Worm (Caenorhabditis elegans): ENCODE measurements around the gene C04G6.6.
A peak's percentile ranks its signal among the peaks of the same experiment; 100 is the strongest.

C04G6.6 gene

DNA sequence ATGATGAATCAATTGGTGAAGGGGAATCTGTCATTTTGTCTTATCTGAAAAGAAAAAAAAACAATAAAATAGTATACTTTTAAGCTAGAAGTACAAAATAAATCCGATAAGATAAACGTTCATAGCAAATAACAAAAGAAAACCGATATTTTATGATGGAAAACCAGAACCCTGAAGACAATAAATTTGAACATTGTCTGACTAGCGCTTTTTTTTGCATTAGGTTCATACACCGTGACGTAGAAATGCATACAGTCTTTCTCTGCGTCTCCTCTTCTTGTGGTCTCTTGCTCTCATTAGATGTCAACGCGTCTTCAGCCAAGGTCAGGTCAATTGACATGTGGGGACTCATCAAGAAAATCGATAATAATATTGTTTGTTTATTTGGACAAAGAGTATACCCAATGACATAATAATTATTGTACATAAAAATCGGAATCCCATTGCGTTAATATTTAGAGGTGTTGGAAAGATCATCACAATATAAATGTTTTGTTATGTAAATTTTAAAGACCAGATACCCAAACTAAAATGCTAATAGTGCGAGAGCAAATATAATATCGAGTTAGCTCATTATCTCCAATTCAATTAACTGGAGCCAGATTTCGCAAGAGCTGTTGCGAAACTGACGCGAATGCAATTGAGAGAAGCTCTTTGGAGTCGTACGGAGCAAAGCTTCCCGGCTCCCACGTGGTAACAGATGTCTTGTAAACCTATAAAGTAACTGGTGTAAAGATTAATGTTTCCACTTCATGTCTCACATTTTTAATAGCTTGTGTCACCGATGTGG is 18.2 kb downstream of the C04G6.6 start, which contains the start of gene dsh-2 (continued):
- TF ChIP-seq pqm-1 (tag; optimal IDR thresholded peaks at IDR 0.05) (peak; percentile 49), ZK546.5 (tag; optimal IDR thresholded peaks at IDR 0.05) (no peak), nhr-25 (tag; optimal IDR thresholded peaks at IDR 0.05) (peak; percentile 98), nhr-237 (tag; optimal IDR thresholded peaks at IDR 0.05) (no peak), nhr-76 (tag; optimal IDR thresholded peaks at IDR 0.05) (no peak), egl-27 (tag; optimal IDR thresholded peaks at IDR 0.05) (peak; percentile 11), ztf-4 (tag; optimal IDR thresholded peaks at IDR 0.05) (no peak), R02D3.7 (tag; optimal IDR thresholded peaks at IDR 0.05) (no peak), egl-5 (tag; optimal IDR thresholded peaks at IDR 0.05) (no peak), daf-12 (tag; optimal IDR thresholded peaks at IDR 0.05) (no peak), mml-1 (tag; optimal IDR thresholded peaks at IDR 0.05) (no peak), ceh-82 (tag; optimal IDR thresholded peaks at IDR 0.05) (no peak), nhr-28 (tag; optimal IDR thresholded peaks at IDR 0.05) (no peak), elt-2 (tag; optimal IDR thresholded peaks at IDR 0.05) (peak; percentile 84), unc-39 (tag; optimal IDR thresholded peaks at IDR 0.05) (no peak), fkh-10 (GFP tag; optimal IDR thresholded peaks at IDR 0.05) (no peak), tbx-2 (tag; optimal IDR thresholded peaks at IDR 0.05) (no peak), hmg-11 (tag; optimal IDR thresholded peaks at IDR 0.05) (peak; percentile 42), elt-1 (tag; optimal IDR thresholded peaks at IDR 0.05) (no peak), lin-15B (tag; optimal IDR thresholded peaks at IDR 0.05) (peak; percentile 53), snpc-4 (tag; optimal IDR thresholded peaks at IDR 0.05) (peak; percentile 31), lsy-12 (tag; optimal IDR thresholded peaks at IDR 0.05) (no peak), unc-62 (GFP tag; optimal IDR thresholded peaks at IDR 0.05) (no peak)

DNA sequence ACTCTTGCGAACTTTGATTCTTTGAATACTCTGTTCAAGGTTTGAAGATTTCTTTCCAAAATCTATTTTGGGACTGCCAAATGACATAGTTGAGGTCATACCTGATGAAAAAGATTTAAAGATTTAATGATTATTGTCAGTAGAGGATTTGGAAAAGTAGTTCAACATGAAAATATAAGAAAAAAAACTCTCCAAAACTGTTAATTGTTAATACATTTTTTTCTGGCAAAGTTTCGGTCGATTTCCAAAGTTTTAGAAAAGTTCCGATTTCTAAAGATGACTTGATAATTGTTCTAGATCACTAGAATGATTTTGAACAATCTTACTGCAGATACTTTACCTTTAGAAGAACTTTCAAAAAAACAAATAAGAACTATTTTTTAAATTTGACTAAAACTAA is 28.3 kb downstream of the C04G6.6 start, which contains the start of gene C27A2.7:
Gene C27A2.7, minus strand, starts transcription at position 101 of the 400 bp plus-strand sequence.
- TF ChIP-seq ceh-9 (tag; optimal IDR thresholded peaks at IDR 0.05), result no peak
- no peak for TF ChIP-seq ztf-11 (tag; optimal IDR thresholded peaks at IDR 0.05)
- no peak for TF ChIP-seq egl-5 (tag; optimal IDR thresholded peaks at IDR 0.05)
- no peak for TF ChIP-seq nhr-77 (tag; optimal IDR thresholded peaks at IDR 0.05)
- TF ChIP-seq aly-2 (tag; optimal IDR thresholded peaks at IDR 0.05), result no peak
- TF ChIP-seq nhr-25 (tag; optimal IDR thresholded peaks at IDR 0.05), result no peak
- no peak for TF ChIP-seq nhr-28 (tag; optimal IDR thresholded peaks at IDR 0.05)
- no peak for TF ChIP-seq lin-39 (tag; optimal IDR thresholded peaks at IDR 0.05)

DNA sequence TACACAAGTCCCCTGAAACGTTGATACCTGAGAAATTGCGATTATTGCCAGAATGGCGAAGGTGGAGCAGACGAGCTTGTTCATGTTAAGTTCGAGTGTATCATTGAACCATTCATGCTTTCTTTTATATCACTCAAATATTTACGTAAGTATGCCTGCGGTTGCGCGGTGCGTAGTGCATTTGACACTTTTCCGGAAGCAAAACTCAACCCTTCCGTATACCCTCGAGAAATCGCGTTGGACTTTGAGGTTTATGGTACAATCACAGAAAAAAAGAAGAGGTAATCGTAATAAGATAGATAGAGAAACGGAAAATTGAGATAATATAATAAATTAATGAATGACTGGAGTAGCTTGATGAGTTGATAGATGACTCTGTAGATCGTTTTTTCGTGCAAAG is 30.0 kb downstream of the C04G6.6 start, which contains the start of gene idpb-2:
Gene idpb-2, minus strand, starts transcription at position 101 of the 400 bp plus-strand sequence.
- TF ChIP-seq elt-2 (tag; optimal IDR thresholded peaks at IDR 0.05) (no peak), ama-1 (optimal IDR thresholded peaks at IDR 0.05) (no peak), daf-12 (tag; optimal IDR thresholded peaks at IDR 0.05) (no peak), ztf-4 (tag; optimal IDR thresholded peaks at IDR 0.05) (no peak), ZK546.5 (tag; optimal IDR thresholded peaks at IDR 0.05) (no peak), egl-5 (tag; optimal IDR thresholded peaks at IDR 0.05) (no peak)

DNA sequence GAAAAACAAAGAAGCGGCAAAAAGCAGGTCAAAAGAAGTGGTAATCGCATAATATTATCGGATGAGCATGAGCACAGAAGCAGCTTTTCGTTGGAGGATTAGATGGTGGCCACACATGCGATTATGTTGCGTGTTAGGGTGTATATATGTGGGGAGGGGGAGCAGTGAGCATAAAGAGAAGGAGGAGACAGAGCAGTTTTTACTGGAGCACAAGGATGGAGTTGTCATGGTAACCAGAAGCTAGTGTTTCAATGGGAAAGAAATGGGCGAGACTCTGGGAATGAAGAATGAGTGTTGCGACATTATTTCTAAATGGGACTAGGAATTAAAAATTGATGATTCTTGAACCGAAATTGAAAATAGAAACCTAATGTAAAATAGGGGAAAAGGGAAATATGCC is 31.6 kb downstream of the C04G6.6 start, which contains the start of gene C27A2.8:
Gene C27A2.8, minus strand, starts transcription at position 117 of the 400 bp plus-strand sequence.
- TF ChIP-seq ceh-82 (tag; optimal IDR thresholded peaks at IDR 0.05) (no peak), jun-1 (tag; optimal IDR thresholded peaks at IDR 0.05) (no peak), nhr-43 (tag; optimal IDR thresholded peaks at IDR 0.05; ENCODE audit: poor library complexity, severe bottlenecking) (no peak), nhr-237 (tag; optimal IDR thresholded peaks at IDR 0.05) (no peak), nhr-67 (tag; optimal IDR thresholded peaks at IDR 0.05) (no peak), ztf-4 (tag; optimal IDR thresholded peaks at IDR 0.05) (no peak), nfya-1 (tag; optimal IDR thresholded peaks at IDR 0.05; ENCODE audit: insufficient read depth) (no peak), nhr-28 (tag; optimal IDR thresholded peaks at IDR 0.05) (no peak), ztf-11 (tag; optimal IDR thresholded peaks at IDR 0.05) (no peak)

DNA sequence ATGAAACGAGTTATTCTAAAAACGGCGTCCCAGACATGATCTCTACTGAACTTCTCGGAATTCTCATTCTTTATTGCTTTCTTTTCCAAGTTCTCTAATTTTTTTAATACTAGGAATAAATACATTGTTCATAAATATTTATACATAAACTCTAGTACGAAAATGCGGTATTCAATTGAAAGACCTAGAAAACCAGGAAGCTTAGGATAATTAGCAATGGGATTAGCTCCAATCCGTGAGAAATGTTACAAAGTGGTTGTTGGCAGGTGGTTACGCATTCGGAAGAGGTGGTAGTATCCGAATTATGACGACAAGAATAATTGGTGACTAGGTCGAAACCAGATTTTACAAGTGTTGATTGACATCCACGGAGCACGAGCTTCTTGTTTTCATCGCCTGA is 32.6 kb downstream of the C04G6.6 start:
- no peak for TF ChIP-seq skn-1 (tag; optimal IDR thresholded peaks at IDR 0.05)
- TF ChIP-seq daf-12 (tag; optimal IDR thresholded peaks at IDR 0.05), result no peak
- no peak for TF ChIP-seq nhr-23 (tag; optimal IDR thresholded peaks at IDR 0.05)
- no peak for TF ChIP-seq nhr-67 (tag; optimal IDR thresholded peaks at IDR 0.05)
- TF ChIP-seq snpc-4 (tag; optimal IDR thresholded peaks at IDR 0.05), result no peak
- no peak for TF ChIP-seq fkh-10 (GFP tag; optimal IDR thresholded peaks at IDR 0.05)
- no peak for TF ChIP-seq nhr-28 (tag; optimal IDR thresholded peaks at IDR 0.05)
- TF ChIP-seq nhr-12 (tag; optimal IDR thresholded peaks at IDR 0.05), result no peak
- no peak for TF ChIP-seq fkh-2 (tag; optimal IDR thresholded peaks at IDR 0.05)
- no peak for TF ChIP-seq ceh-28 (tag; optimal IDR thresholded peaks at IDR 0.05)
- no peak for TF ChIP-seq nhr-11 (tag; optimal IDR thresholded peaks at IDR 0.05)
- TF ChIP-seq nhr-237 (tag; optimal IDR thresholded peaks at IDR 0.05), result no peak
- TF ChIP-seq pha-4 (tag; optimal IDR thresholded peaks at IDR 0.05), result no peak
- no peak for TF ChIP-seq nhr-77 (tag; optimal IDR thresholded peaks at IDR 0.05)
